Worm (Caenorhabditis elegans) whole organism, L3 larva: Measurements from ENCODE around the gene srt-11.

ENCODE experiments used
- aly-2 ChIP-seq: fragments of 150-350 bp; optimal IDR thresholded peaks from 2 replicates; lab custom pipeline; 2014; ENCODE audit warnings: missing biosample characterization, missing genetic modification characterization
- ama-1 ChIP-seq: fragments of 150-350 bp; optimal IDR thresholded peaks from 2 replicates; lab custom pipeline; 2018
- ceh-28 ChIP-seq: fragments of 150-350 bp; optimal IDR thresholded peaks from 2 replicates; lab custom pipeline; 2014; ENCODE audit warnings: missing biosample characterization, missing genetic modification reagents, missing genetic modification characterization
- elt-3 ChIP-seq, 3 experiments: fragments of 150-350 bp in 1 of 3; sonication (generic microtip) in 2 of 3; optimal IDR thresholded peaks; 2 replicates in 2 of 3; 4 replicates in 1 of 3; lab custom pipeline; 2014 to 2017; ENCODE audit warnings: missing biosample characterization in 3 of 3, missing genetic modification characterization in 3 of 3
- eor-1 ChIP-seq, 2 experiments: fragments of 150-350 bp; optimal IDR thresholded peaks; 2 replicates each; lab custom pipeline; 2014 to 2018; ENCODE audit warnings: missing biosample characterization in 2 of 2, missing genetic modification characterization in 2 of 2
- lin-39 ChIP-seq: fragments of 150-350 bp; optimal IDR thresholded peaks from 2 replicates; lab custom pipeline; 2018; ENCODE audit warnings: missing biosample characterization, missing genetic modification reagents, missing genetic modification characterization
- nfya-1 ChIP-seq: sonication (generic microtip); optimal IDR thresholded peaks from 2 replicates; lab custom pipeline; 2017; ENCODE audit warnings: missing genetic modification characterization, mild to moderate bottlenecking, missing compliant biosample characterization, antibody characterized with exemption, moderate library complexity; ENCODE audit not compliant: insufficient read depth
- nhr-23 ChIP-seq: fragments of 150-350 bp; optimal IDR thresholded peaks from 2 replicates; lab custom pipeline; 2014; ENCODE audit warnings: missing biosample characterization, missing genetic modification reagents, missing genetic modification characterization
- pha-4 ChIP-seq: fragments of 150-350 bp; optimal IDR thresholded peaks from 2 replicates; lab custom pipeline; 2014; ENCODE audit warnings: missing biosample characterization, missing genetic modification reagents, missing genetic modification characterization
- snpc-4 ChIP-seq: fragments of 150-350 bp; optimal IDR thresholded peaks from 2 replicates; lab custom pipeline; 2014; ENCODE audit warnings: missing biosample characterization, missing genetic modification characterization
- tbx-2 ChIP-seq: sonication (generic microtip); optimal IDR thresholded peaks from 2 replicates; lab custom pipeline; 2016; ENCODE audit warnings: mild to moderate bottlenecking, missing genetic modification characterization, missing compliant biosample characterization
- ztf-4 ChIP-seq: fragments of 150-350 bp; optimal IDR thresholded peaks from 2 replicates; lab custom pipeline; 2014; ENCODE audit warnings: missing biosample characterization, missing genetic modification characterization

- TF ChIP-seq lin-39 (tag; lab: Kevin White, UChicago) (no peak), elt-3 (tag; optimal IDR thresholded peaks at IDR 0.05; lab: Kevin White, UChicago) (no peak), snpc-4 (tag; lab: Kevin White, UChicago) (no peak), nfya-1 (tag; lab: Kevin White, UChicago) (no peak), ceh-28 (tag; lab: Kevin White, UChicago) (no peak), pha-4 (tag; lab: Kevin White, UChicago) (no peak), nhr-23 (tag; lab: Kevin White, UChicago) (no peak), ztf-4 (no peak), tbx-2 (tag; lab: Kevin White, UChicago) (no peak), ama-1 (lab: Kevin White, UChicago) (no peak), eor-1 (tag; optimal IDR thresholded peaks at IDR 0.05; lab: Kevin White, UChicago) (no peak), aly-2 (tag; lab: Kevin White, UChicago) (no peak)
Observed at ce11 chrII:14816086-14816485, 10.3 kb downstream of the srt-11 start.
